Fruit fly (Drosophila melanogaster): ENCODE measurements around the gene CG14572.

The CG14572 gene

DNA sequence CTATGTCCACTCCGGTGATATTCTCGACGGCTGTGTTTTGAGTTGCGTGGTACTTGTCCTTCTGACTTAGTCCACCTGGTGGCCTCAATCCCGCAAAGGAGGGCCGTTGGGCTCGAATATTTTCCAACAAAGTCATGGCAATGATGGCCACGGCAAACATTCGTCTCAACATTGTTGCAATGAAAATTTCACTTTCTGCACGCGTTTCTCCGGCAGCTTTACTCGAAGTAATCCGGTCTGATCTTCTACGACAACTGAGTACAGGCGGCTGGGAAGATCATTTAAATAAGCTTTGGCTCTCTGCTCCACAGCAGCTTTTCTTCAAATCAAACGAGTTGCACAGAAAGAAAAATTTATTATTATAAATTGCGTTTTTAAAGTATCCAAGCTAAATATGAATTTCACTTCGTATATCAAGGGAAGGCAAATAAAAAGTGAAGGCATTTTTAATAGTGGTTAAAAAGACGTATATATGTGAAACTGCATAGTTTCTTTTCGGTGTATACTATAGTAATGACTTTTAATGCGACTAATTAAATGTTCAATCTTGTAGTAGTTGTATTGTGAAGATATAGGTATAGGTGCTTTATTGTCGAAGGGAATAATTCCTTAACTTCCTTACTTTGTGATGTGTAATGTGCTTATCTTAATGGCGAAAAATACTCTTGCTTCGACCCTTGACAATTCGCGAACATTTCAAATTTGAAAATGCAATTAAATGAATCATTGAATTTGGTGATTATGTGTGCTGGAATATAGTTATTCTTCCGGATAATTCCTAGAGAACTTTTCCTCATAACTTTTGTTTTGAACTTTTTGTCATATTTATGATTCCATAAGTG is 2.9 kb upstream of the CG14572 start, which contains the start of gene CG14567 (continued):
- TF ChIP-seq hkb (optimal IDR thresholded peaks at IDR 0.05) (no peak), hkb (GFP tag; IDR thresholded peaks at IDR 0.05) (peak; percentile 44; the same call in 1 of the 2 replicates), zfh1 (GFP tag; IDR thresholded peaks at IDR 0.05) (peak; percentile 43; the same call in 2 of the 3 replicates), Doc2 (GFP tag; IDR thresholded peaks at IDR 0.05) (no peak), H2.0 (GFP tag; IDR thresholded peaks at IDR 0.05) (peak; percentile 38; the same call in 1 of the 2 replicates), pzg (GFP tag; optimal IDR thresholded peaks at IDR 0.05) (no peak), gro (GFP tag; optimal IDR thresholded peaks at IDR 0.05) (no peak), CG14441 (GFP tag; IDR thresholded peaks at IDR 0.05) (peak; percentile 36; the same call in 1 of the 2 replicates), CG10979 (tag; optimal IDR thresholded peaks at IDR 0.05) (peak; percentile 29), sna (GFP tag; IDR thresholded peaks at IDR 0.05; ENCODE audit: partially characterized antibody) (no peak), CG7271 (tag; optimal IDR thresholded peaks at IDR 0.05) (no peak), en (GFP tag; optimal IDR thresholded peaks at IDR 0.05) (no peak), rib (GFP tag; IDR thresholded peaks at IDR 0.05) (no peak), CG1792 (GFP tag; optimal IDR thresholded peaks at IDR 0.05) (no peak), btn (GFP tag; optimal IDR thresholded peaks at IDR 0.05) (no peak), HHEX (GFP tag; optimal IDR thresholded peaks at IDR 0.05) (no peak), psq (GFP tag; optimal IDR thresholded peaks at IDR 0.05) (no peak), CG2129 (GFP tag; IDR thresholded peaks at IDR 0.05; ENCODE audit: partially characterized antibody) (no peak), ranshi (GFP tag; IDR thresholded peaks at IDR 0.05) (peak; percentile 52; the same call in 1 of the 2 replicates), Vsx1 (GFP tag; optimal IDR thresholded peaks at IDR 0.05) (no peak), Drgx (GFP tag; IDR thresholded peaks at IDR 0.05) (peak; percentile 83), sqz (GFP tag; optimal IDR thresholded peaks at IDR 0.05) (no peak), CG10274 (GFP tag; optimal IDR thresholded peaks at IDR 0.05) (no peak), dysf (GFP tag; IDR thresholded peaks at IDR 0.05) (peak; percentile 46; the same call in 1 of the 3 replicates), CG1647 (GFP tag; optimal IDR thresholded peaks at IDR 0.05) (no peak), CG13624 (GFP tag; optimal IDR thresholded peaks at IDR 0.05) (no peak), h (optimal IDR thresholded peaks at IDR 0.05) (no peak), Ada2b (GFP tag; IDR thresholded peaks at IDR 0.05) (peak; percentile 35; the same call in 1 of the 2 replicates), Rx (GFP tag; IDR thresholded peaks at IDR 0.05) (peak; percentile 26; the same call in 1 of the 2 replicates), Med (GFP tag) (peak; percentile 47), CG1529 (GFP tag; optimal IDR thresholded peaks at IDR 0.05) (no peak), CG34422 (GFP tag; IDR thresholded peaks at IDR 0.05) (0 out of 3 replicates have a peak, but pooled peaks have one; percentile 23), CG30403 (GFP tag; optimal IDR thresholded peaks at IDR 0.05) (peak; percentile 16), Ptx1 (GFP tag; IDR thresholded peaks at IDR 0.05) (peak; percentile 42; the same call in 1 of the 2 replicates), CG18262 (tag; optimal IDR thresholded peaks at IDR 0.05) (peak; percentile 46), CG3065 (GFP tag; optimal IDR thresholded peaks at IDR 0.05) (no peak), CG9876 (GFP tag; optimal IDR thresholded peaks at IDR 0.05) (no peak), CG17802 (tag; optimal IDR thresholded peaks at IDR 0.05) (no peak), CG9817 (tag; optimal IDR thresholded peaks at IDR 0.05) (no peak), bowl (GFP tag; IDR thresholded peaks at IDR 0.05) (no peak), dati (GFP tag; IDR thresholded peaks at IDR 0.05) (no peak), CG12391 (tag; optimal IDR thresholded peaks at IDR 0.05) (peak; percentile 36), CG34224 (GFP tag; IDR thresholded peaks at IDR 0.05; ENCODE audit: partially characterized antibody) (no peak), Mrtf (GFP tag; IDR thresholded peaks at IDR 0.05) (no peak), pho (GFP tag; optimal IDR thresholded peaks at IDR 0.05) (no peak), pita (GFP tag; optimal IDR thresholded peaks at IDR 0.05) (no peak), Side (GFP tag; optimal IDR thresholded peaks at IDR 0.05) (no peak), CG11560 (tag; IDR thresholded peaks at IDR 0.05) (no peak), CG30431 (GFP tag; optimal IDR thresholded peaks at IDR 0.05) (no peak), D (optimal IDR thresholded peaks at IDR 0.05) (no peak), D (GFP tag; optimal IDR thresholded peaks at IDR 0.05) (no peak)
